Worm (Caenorhabditis elegans) whole organism, L2 larva: ENCODE measurements around the gene K08D12.8.
A peak's percentile ranks its signal among the peaks of the same experiment; 100 is the strongest.

Source experiments
- C34F6.9 ChIP-seq: fragments of 150-350 bp; optimal IDR thresholded peaks from 2 replicates; lab custom pipeline; 2014; ENCODE audit warnings: missing biosample characterization, missing genetic modification characterization
- F13H6.1 ChIP-seq: sonication (generic microtip); optimal IDR thresholded peaks from 2 replicates; lab custom pipeline; 2016; ENCODE audit warnings: missing genetic modification characterization, missing compliant biosample characterization
- R02D3.7 ChIP-seq: fragments of 150-350 bp; optimal IDR thresholded peaks from 2 replicates; lab custom pipeline; 2014; ENCODE audit warnings: missing biosample characterization, missing genetic modification characterization
- Y55F3AM.14 ChIP-seq: fragments of 200-800 bp; sonication (Bioruptor generic); optimal IDR thresholded peaks from 2 replicates; lab custom pipeline; 2018; ENCODE audit warnings: mild to moderate bottlenecking, missing genetic modification characterization, missing compliant biosample characterization
- ZK546.5 ChIP-seq: sonication (generic microtip); optimal IDR thresholded peaks from 2 replicates; lab custom pipeline; 2017; ENCODE audit warnings: missing biosample characterization, missing genetic modification characterization
- alr-1 ChIP-seq: fragments of 150-350 bp; optimal IDR thresholded peaks from 2 replicates; lab custom pipeline; 2014; ENCODE audit warnings: missing biosample characterization, missing genetic modification characterization
- aly-2 ChIP-seq: fragments of 150-350 bp; optimal IDR thresholded peaks from 2 replicates; lab custom pipeline; 2014; ENCODE audit warnings: missing biosample characterization, missing genetic modification characterization
- ama-1 ChIP-seq: fragments of 150-350 bp; optimal IDR thresholded peaks from 2 replicates; lab custom pipeline; 2018; ENCODE audit warnings: inconsistent platforms
- blmp-1 ChIP-seq: sonication (generic microtip); optimal IDR thresholded peaks from 2 replicates; lab custom pipeline; 2017; ENCODE audit warnings: missing genetic modification characterization, mild to moderate bottlenecking, missing compliant biosample characterization, antibody characterized with exemption, moderate library complexity; ENCODE audit not compliant: insufficient read depth
- ceh-16 ChIP-seq: fragments of 150-350 bp; optimal IDR thresholded peaks from 2 replicates; lab custom pipeline; 2014; ENCODE audit warnings: missing biosample characterization, missing genetic modification characterization
- ceh-82 ChIP-seq: fragments of 150-350 bp; optimal IDR thresholded peaks from 2 replicates; lab custom pipeline; 2014; ENCODE audit warnings: missing biosample characterization, missing genetic modification characterization
- crh-2 ChIP-seq: sonication (generic microtip); optimal IDR thresholded peaks from 2 replicates; lab custom pipeline; 2017; ENCODE audit warnings: missing biosample characterization, missing genetic modification characterization
- dmd-4 ChIP-seq: sonication (generic microtip); optimal IDR thresholded peaks from 2 replicates; lab custom pipeline; 2017; ENCODE audit warnings: missing biosample characterization, missing genetic modification characterization
- egl-27 ChIP-seq: sonication (generic microtip); optimal IDR thresholded peaks from 3 replicates; lab custom pipeline; 2017; ENCODE audit warnings: missing biosample characterization, missing genetic modification reagents, missing genetic modification characterization
- elt-1 ChIP-seq: fragments of 150-350 bp; optimal IDR thresholded peaks from 2 replicates; lab custom pipeline; 2014; ENCODE audit warnings: missing biosample characterization, missing genetic modification characterization
- elt-3 ChIP-seq: sonication (generic microtip); optimal IDR thresholded peaks from 2 replicates; lab custom pipeline; 2017; ENCODE audit warnings: missing biosample characterization, missing genetic modification characterization
- fos-1 ChIP-seq: fragments of 150-350 bp; optimal IDR thresholded peaks from 2 replicates; lab custom pipeline; 2014; ENCODE audit warnings: missing biosample characterization, missing genetic modification characterization
- gmeb-1 ChIP-seq: fragments of 150-350 bp; optimal IDR thresholded peaks from 2 replicates; lab custom pipeline; 2014; ENCODE audit warnings: missing biosample characterization, missing genetic modification characterization
- lin-11 ChIP-seq: fragments of 150-350 bp; sonication (generic microtip); optimal IDR thresholded peaks from 2 replicates; lab custom pipeline; 2014; ENCODE audit warnings: missing biosample characterization, missing genetic modification characterization, inconsistent platforms, mixed read lengths
- lin-13 ChIP-seq: fragments of 150-350 bp; optimal IDR thresholded peaks from 2 replicates; lab custom pipeline; 2014; ENCODE audit warnings: missing biosample characterization, missing genetic modification reagents, missing genetic modification characterization
- lin-39 ChIP-seq: fragments of 150-350 bp; optimal IDR thresholded peaks from 2 replicates; lab custom pipeline; 2014; ENCODE audit warnings: missing biosample characterization, missing genetic modification reagents, missing genetic modification characterization
- lsy-2 ChIP-seq, 2 experiments: fragments of 150-350 bp in 1 of 2; sonication (generic microtip) in 1 of 2; optimal IDR thresholded peaks; 2 replicates each; lab custom pipeline; 2014 to 2017; ENCODE audit warnings: missing biosample characterization in 2 of 2, missing genetic modification characterization in 2 of 2
- mab-5 ChIP-seq: fragments of 150-350 bp; optimal IDR thresholded peaks from 2 replicates; lab custom pipeline; 2014; ENCODE audit warnings: missing biosample characterization, missing genetic modification characterization
- mbf-1 ChIP-seq: sonication (generic microtip); optimal IDR thresholded peaks from 2 replicates; lab custom pipeline; 2017; ENCODE audit warnings: missing biosample characterization, missing genetic modification characterization
- mdl-1 ChIP-seq, 2 experiments: fragments of 150-350 bp in 1 of 2; sonication (generic microtip) in 1 of 2; optimal IDR thresholded peaks; 2 replicates each; lab custom pipeline; 2017; ENCODE audit warnings: missing biosample characterization in 2 of 2, missing genetic modification characterization in 2 of 2
- nhr-10 ChIP-seq: sonication (generic microtip); optimal IDR thresholded peaks from 2 replicates; lab custom pipeline; 2017; ENCODE audit warnings: missing biosample characterization, missing genetic modification characterization
- nhr-11 ChIP-seq: fragments of 150-350 bp; optimal IDR thresholded peaks from 2 replicates; lab custom pipeline; 2014; ENCODE audit warnings: missing biosample characterization, missing genetic modification characterization
- nhr-12 ChIP-seq: fragments of 150-350 bp; optimal IDR thresholded peaks from 2 replicates; lab custom pipeline; 2014; ENCODE audit warnings: missing biosample characterization, missing genetic modification characterization
- nhr-129 ChIP-seq: fragments of 150-350 bp; optimal IDR thresholded peaks from 2 replicates; lab custom pipeline; 2014; ENCODE audit warnings: missing biosample characterization, missing genetic modification characterization
- nhr-21 ChIP-seq: fragments of 150-350 bp; optimal IDR thresholded peaks from 2 replicates; lab custom pipeline; 2014; ENCODE audit warnings: missing biosample characterization, missing genetic modification characterization
- nhr-23 ChIP-seq: fragments of 150-350 bp; optimal IDR thresholded peaks from 2 replicates; lab custom pipeline; 2014; ENCODE audit warnings: missing biosample characterization, missing genetic modification reagents, missing genetic modification characterization
- nhr-237 ChIP-seq: fragments of 150-350 bp; optimal IDR thresholded peaks from 2 replicates; lab custom pipeline; 2014; ENCODE audit warnings: missing biosample characterization, missing genetic modification characterization
- nhr-25 ChIP-seq: fragments of 150-350 bp; sonication (generic microtip); optimal IDR thresholded peaks from 3 replicates; lab custom pipeline; 2014; ENCODE audit warnings: missing biosample characterization, missing genetic modification characterization
- nhr-6 ChIP-seq: fragments of 150-350 bp; optimal IDR thresholded peaks from 2 replicates; lab custom pipeline; 2014; ENCODE audit warnings: missing biosample characterization, missing genetic modification characterization
- nhr-77 ChIP-seq: fragments of 150-350 bp; optimal IDR thresholded peaks from 2 replicates; lab custom pipeline; 2014; ENCODE audit warnings: missing biosample characterization, missing genetic modification characterization
- peb-1 ChIP-seq: fragments of 150-350 bp; optimal IDR thresholded peaks from 2 replicates; lab custom pipeline; 2014; ENCODE audit warnings: missing biosample characterization, missing genetic modification characterization
- sem-4 ChIP-seq: fragments of 150-350 bp; optimal IDR thresholded peaks from 2 replicates; lab custom pipeline; 2014; ENCODE audit warnings: missing biosample characterization, missing genetic modification reagents, missing genetic modification characterization
- skn-1 ChIP-seq: sonication (generic microtip); optimal IDR thresholded peaks from 2 replicates; lab custom pipeline; 2017; ENCODE audit warnings: missing biosample characterization, missing genetic modification characterization
- sma-3 ChIP-seq: sonication (generic microtip); optimal IDR thresholded peaks from 2 replicates; lab custom pipeline; 2016; ENCODE audit warnings: missing genetic modification reagents, missing genetic modification characterization, missing compliant biosample characterization
- sma-9 ChIP-seq, 2 experiments: fragments of 150-350 bp in 1 of 2; sonication (generic microtip) in 1 of 2; optimal IDR thresholded peaks; 2 replicates each; lab custom pipeline; 2014 to 2016; ENCODE audit warnings: missing genetic modification characterization in 2 of 2, mild to moderate bottlenecking in 1 of 2, missing biosample characterization in 1 of 2, missing compliant biosample characterization in 1 of 2, missing genetic modification reagents in 1 of 2, moderate library complexity in 1 of 2
- snpc-4 ChIP-seq: fragments of 150-350 bp; optimal IDR thresholded peaks from 2 replicates; lab custom pipeline; 2014; ENCODE audit warnings: missing biosample characterization, missing genetic modification characterization
- unc-39 ChIP-seq: fragments of 150-350 bp; optimal IDR thresholded peaks from 2 replicates; lab custom pipeline; 2014; ENCODE audit warnings: missing biosample characterization, missing genetic modification characterization
- unc-55 ChIP-seq: fragments of 150-350 bp; sonication (generic microtip); optimal IDR thresholded peaks from 3 replicates; lab custom pipeline; 2014; ENCODE audit warnings: missing biosample characterization, missing genetic modification reagents, missing genetic modification characterization
- unc-62 ChIP-seq: fragments of 150-350 bp; optimal IDR thresholded peaks from 2 replicates; lab custom pipeline; 2014; ENCODE audit warnings: missing biosample characterization, missing genetic modification reagents, missing genetic modification characterization
- zag-1 ChIP-seq: fragments of 150-350 bp; optimal IDR thresholded peaks from 2 replicates; lab custom pipeline; 2014; ENCODE audit warnings: missing biosample characterization, missing genetic modification characterization
- ztf-1 ChIP-seq: fragments of 200-800 bp; sonication (Bioruptor generic); conservative IDR thresholded peaks from 2 replicates; pipeline ENCODE4 v1.3.6; 2022; ENCODE audit warnings: missing genetic modification characterization, missing compliant biosample characterization
- ztf-11 ChIP-seq: sonication (generic microtip); optimal IDR thresholded peaks from 2 replicates; lab custom pipeline; 2017; ENCODE audit warnings: missing biosample characterization, missing genetic modification characterization
- ztf-4 ChIP-seq: fragments of 150-350 bp; optimal IDR thresholded peaks from 2 replicates; lab custom pipeline; 2014; ENCODE audit warnings: missing biosample characterization, missing genetic modification characterization

The K08D12.8 gene

DNA sequence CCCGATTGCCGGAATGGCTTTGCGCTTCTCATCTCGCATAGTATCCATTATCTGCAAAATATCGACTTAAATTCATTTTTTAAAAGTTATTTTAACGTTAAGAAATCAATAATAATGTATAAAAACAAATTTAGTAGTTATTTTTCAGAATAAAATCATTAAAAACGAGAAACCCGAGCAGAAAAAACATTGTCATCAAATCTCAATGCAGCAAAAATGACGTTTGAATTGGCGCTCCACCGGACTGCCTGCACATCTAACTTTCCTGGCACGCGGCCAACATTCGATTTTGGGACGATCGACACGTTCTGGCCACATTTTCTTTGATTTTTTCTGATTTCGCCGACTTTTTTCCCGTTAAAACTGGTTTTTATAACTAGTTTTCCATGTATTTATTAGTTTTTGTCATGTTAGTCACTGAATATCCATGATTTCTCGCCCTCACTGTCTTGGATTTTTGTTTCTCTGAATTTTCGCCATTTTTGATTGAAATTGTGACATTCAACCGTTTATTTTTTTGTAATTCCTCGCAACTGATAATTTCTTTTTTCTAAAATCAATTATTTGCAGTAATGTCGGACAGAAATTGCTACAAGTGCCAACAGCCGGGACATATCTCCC, 16.2 kb upstream of the K08D12.8 start, which contains the start of the genes pbs-1 and K08D12.3:
TSS of gene pbs-1 (minus strand) at position 51 of the 621 bp plus-strand sequence.
TSS of gene K08D12.3 (plus strand) at position 571 of the 621 bp plus-strand sequence.
- TF ChIP-seq lsy-2 (tag; optimal IDR thresholded peaks at IDR 0.05; lab: Kevin White, UChicago) = peak; percentile 71 to 92
- TF ChIP-seq mab-5 = peak; percentile 63
- TF ChIP-seq unc-55 (GFP tag; lab: Kevin White, UChicago) = peak; percentile 93
- TF ChIP-seq blmp-1 = peak; percentile 12
- no peak for TF ChIP-seq unc-62
- TF ChIP-seq nhr-23 (tag; lab: Kevin White, UChicago) = no peak
- peak; percentile 82 for TF ChIP-seq F13H6.1 (tag; lab: Kevin White, UChicago)
- no peak for TF ChIP-seq elt-3 (tag; lab: Kevin White, UChicago)
- TF ChIP-seq snpc-4 (tag; lab: Kevin White, UChicago) = peak; percentile 31
- no peak for TF ChIP-seq lin-39 (tag; lab: Kevin White, UChicago)
- peak; percentile 72 for TF ChIP-seq ama-1
- peak; percentile 40 for TF ChIP-seq ceh-82 (tag; lab: Kevin White, UChicago)
- no peak for TF ChIP-seq R02D3.7
- peak; percentile 81 for TF ChIP-seq sma-3 (GFP tag; lab: Kevin White, UChicago)
- peak; percentile 45 for TF ChIP-seq nhr-6 (tag; lab: Kevin White, UChicago)
- TF ChIP-seq nhr-11 (tag; lab: Kevin White, UChicago) = no peak
- TF ChIP-seq mdl-1 (tag; optimal IDR thresholded peaks at IDR 0.05; lab: Kevin White, UChicago) = peak in 1 of 2 experiments; percentile 9
- TF ChIP-seq nhr-129 (tag; lab: Kevin White, UChicago) = peak; percentile 70
- no peak for TF ChIP-seq nhr-237
- TF ChIP-seq ztf-11 = no peak
- TF ChIP-seq nhr-25 (tag; lab: Kevin White, UChicago) = peak; percentile 84
- TF ChIP-seq zag-1 (tag; lab: Kevin White, UChicago) = no peak
- peak; percentile 96 for TF ChIP-seq ZK546.5 (tag; lab: Kevin White, UChicago)
- TF ChIP-seq unc-39 (tag; lab: Kevin White, UChicago) = no peak
- TF ChIP-seq ceh-16 (tag; lab: Kevin White, UChicago) = peak; percentile 55
- TF ChIP-seq nhr-10 (tag; lab: Kevin White, UChicago) = no peak
- no peak for TF ChIP-seq dmd-4 (tag; lab: Kevin White, UChicago)
- peak; percentile 87 for TF ChIP-seq crh-2 (tag; lab: Kevin White, UChicago)
- TF ChIP-seq sma-9 (GFP tag; optimal IDR thresholded peaks at IDR 0.05; lab: Kevin White, UChicago) = peak; percentile 50
- TF ChIP-seq sma-9 (tag; optimal IDR thresholded peaks at IDR 0.05; lab: Kevin White, UChicago) = no peak
- TF ChIP-seq ztf-1 (GFP tag; lab: Robert Waterston, UW) = no peak
- peak; percentile 64 for TF ChIP-seq lin-11 (tag; lab: Kevin White, UChicago)
- TF ChIP-seq elt-1 = no peak
- no peak for TF ChIP-seq mbf-1
- TF ChIP-seq ztf-4 (tag; lab: Kevin White, UChicago) = peak; percentile 51
- peak; percentile 19 for TF ChIP-seq Y55F3AM.14
- TF ChIP-seq peb-1 (tag; lab: Kevin White, UChicago) = no peak
- TF ChIP-seq lin-13 = peak; percentile 90
- peak; percentile 79 for TF ChIP-seq skn-1 (tag; lab: Kevin White, UChicago)
- TF ChIP-seq aly-2 = no peak
- TF ChIP-seq nhr-77 = no peak
- peak; percentile 27 for TF ChIP-seq fos-1 (tag; lab: Kevin White, UChicago)
- TF ChIP-seq alr-1 (tag; lab: Kevin White, UChicago) = no peak
- TF ChIP-seq nhr-21 (tag; lab: Kevin White, UChicago) = peak; percentile 81
- peak; percentile 69 for TF ChIP-seq sem-4 (tag; lab: Kevin White, UChicago)
- TF ChIP-seq C34F6.9 (tag; lab: Kevin White, UChicago) = peak; percentile 88
- TF ChIP-seq nhr-12 (tag; lab: Kevin White, UChicago) = no peak
- TF ChIP-seq gmeb-1 (tag; lab: Kevin White, UChicago) = peak; percentile 95
- TF ChIP-seq egl-27 (tag; lab: Kevin White, UChicago) = no peak
